Worm (Caenorhabditis elegans) whole organism, L1 larva: ENCODE results near the gene B0478.3.

ENCODE experiments used
- C04F5.9 ChIP-seq: sonication (generic microtip); optimal IDR thresholded peaks from 2 replicates; lab custom pipeline; 2016; ENCODE audit warnings: missing genetic modification characterization, missing compliant biosample characterization
- C16A3.4 ChIP-seq: fragments of 150-350 bp; optimal IDR thresholded peaks from 2 replicates; lab custom pipeline; 2014; ENCODE audit warnings: missing biosample characterization, missing genetic modification characterization
- C34B4.2 ChIP-seq: sonication (generic microtip); optimal IDR thresholded peaks from 2 replicates; lab custom pipeline; 2017; ENCODE audit warnings: mild to moderate bottlenecking, missing genetic modification characterization, missing compliant biosample characterization
- ceh-82 ChIP-seq, 3 experiments: fragments of 150-350 bp in 1 of 3; sonication (generic microtip) in 2 of 3; optimal IDR thresholded peaks; 2 replicates each; lab custom pipeline; 2014 to 2017; ENCODE audit warnings: missing biosample characterization in 3 of 3, missing genetic modification characterization in 3 of 3
- ceh-88 ChIP-seq: fragments of 200-800 bp; sonication (Bioruptor generic); IDR thresholded peaks from 2 replicates; pipeline ENCODE4 v1.3.6; 2022; ENCODE audit warnings: missing genetic modification characterization, missing compliant biosample characterization
- efl-1 ChIP-seq, 4 experiments: fragments of 150-350 bp; optimal IDR thresholded peaks in 3 of 4; peaks in 1 of 4; 1 replicate in 1 of 4; 2 replicates in 3 of 4; lab custom pipeline; 2014; ENCODE audit warnings: missing biosample characterization in 2 of 4, missing genetic modification characterization in 2 of 4, missing genetic modification reagents in 2 of 4
- elt-3 ChIP-seq, 6 experiments: fragments of 150-350 bp in 1 of 6; sonication (generic microtip); optimal IDR thresholded peaks; 2 replicates each; lab custom pipeline; 2017 to 2018; ENCODE audit warnings: missing biosample characterization in 6 of 6, missing genetic modification characterization in 6 of 6, inconsistent platforms in 1 of 6
- fkh-8 ChIP-seq: sonication (generic microtip); optimal IDR thresholded peaks from 2 replicates; lab custom pipeline; 2016; ENCODE audit warnings: mild to moderate bottlenecking, missing genetic modification characterization, missing compliant biosample characterization
- grh-1 ChIP-seq: fragments of 200-800 bp; sonication (Bioruptor generic); IDR thresholded peaks from 2 replicates; pipeline ENCODE4 v1.3.6; 2022; ENCODE audit warnings: missing genetic modification reagents, missing genetic modification characterization, missing compliant biosample characterization
- irx-1 ChIP-seq: sonication (generic microtip); optimal IDR thresholded peaks from 2 replicates; lab custom pipeline; 2016; ENCODE audit warnings: missing genetic modification characterization, missing compliant biosample characterization
- lin-14 ChIP-seq: fragments of 200-800 bp; sonication (Bioruptor generic); optimal IDR thresholded peaks from 2 replicates; lab custom pipeline; 2018; ENCODE audit warnings: mild to moderate bottlenecking, missing genetic modification characterization, moderate library complexity, missing compliant biosample characterization
- lin-15B ChIP-seq: fragments of 150-350 bp; sonication (generic microtip); optimal IDR thresholded peaks from 3 replicates; lab custom pipeline; 2014; ENCODE audit warnings: missing biosample characterization, missing genetic modification characterization
- lin-39 ChIP-seq: fragments of 150-350 bp; optimal IDR thresholded peaks from 2 replicates; lab custom pipeline; 2014; ENCODE audit warnings: missing biosample characterization, missing genetic modification reagents, missing genetic modification characterization
- lsy-2 ChIP-seq, 2 experiments: fragments of 150-350 bp; optimal IDR thresholded peaks; 2 replicates each; lab custom pipeline; 2014; ENCODE audit warnings: missing biosample characterization in 2 of 2, missing genetic modification characterization in 2 of 2
- mef-2 ChIP-seq: fragments of 150-350 bp; optimal IDR thresholded peaks from 2 replicates; lab custom pipeline; 2014; ENCODE audit warnings: missing biosample characterization, missing genetic modification characterization
- nhr-11 ChIP-seq: fragments of 150-350 bp; optimal IDR thresholded peaks from 2 replicates; lab custom pipeline; 2014; ENCODE audit warnings: missing biosample characterization, missing genetic modification characterization
- nhr-12 ChIP-seq: sonication (generic microtip); optimal IDR thresholded peaks from 2 replicates; lab custom pipeline; 2017; ENCODE audit warnings: missing biosample characterization, missing genetic modification characterization
- nhr-19 ChIP-seq: fragments of 200-800 bp; sonication (Bioruptor generic); conservative IDR thresholded peaks from 2 replicates; pipeline ENCODE4 v1.3.6; 2022; ENCODE audit warnings: missing genetic modification characterization, missing compliant biosample characterization
- nhr-20 ChIP-seq: sonication (generic microtip); optimal IDR thresholded peaks from 2 replicates; lab custom pipeline; 2016; ENCODE audit warnings: mild to moderate bottlenecking, missing genetic modification characterization, missing compliant biosample characterization
- nhr-28 ChIP-seq: fragments of 150-350 bp; optimal IDR thresholded peaks from 2 replicates; lab custom pipeline; 2014; ENCODE audit warnings: missing biosample characterization, missing genetic modification characterization
- nhr-85 ChIP-seq: sonication (generic microtip); peaks from one replicate; lab custom pipeline; 2016; ENCODE audit warnings: missing genetic modification characterization, inconsistent platforms, missing compliant biosample characterization
- nhr-90 ChIP-seq: sonication (generic microtip); optimal IDR thresholded peaks from 2 replicates; lab custom pipeline; 2016; ENCODE audit warnings: mild to moderate bottlenecking, missing genetic modification characterization, missing compliant biosample characterization; ENCODE audit not compliant: poor library complexity
- pqm-1 ChIP-seq: sonication (generic microtip); optimal IDR thresholded peaks from 3 replicates; lab custom pipeline; 2017; ENCODE audit warnings: missing biosample characterization, missing genetic modification characterization
- skn-1 ChIP-seq: fragments of 150-350 bp; optimal IDR thresholded peaks from 2 replicates; lab custom pipeline; 2014; ENCODE audit warnings: missing biosample characterization, missing genetic modification characterization
- sox-4 ChIP-seq: sonication (generic microtip); optimal IDR thresholded peaks from 2 replicates; lab custom pipeline; 2016; ENCODE audit warnings: missing genetic modification characterization, missing compliant biosample characterization
- sup-37 ChIP-seq: fragments of 200-800 bp; sonication (Bioruptor generic); optimal IDR thresholded peaks from 2 replicates; lab custom pipeline; 2018; ENCODE audit warnings: mild to moderate bottlenecking, missing genetic modification characterization, missing compliant biosample characterization
- unc-130 ChIP-seq: fragments of 150-350 bp; optimal IDR thresholded peaks from 2 replicates; lab custom pipeline; 2017; ENCODE audit warnings: missing biosample characterization, missing genetic modification characterization, inconsistent platforms
- unc-30 ChIP-seq: sonication (generic microtip); optimal IDR thresholded peaks from 2 replicates; lab custom pipeline; 2017; ENCODE audit warnings: missing biosample characterization, missing genetic modification characterization
- unc-98 ChIP-seq: fragments of 200-800 bp; sonication (Bioruptor generic); IDR thresholded peaks from 2 replicates; pipeline ENCODE4 v1.3.6; 2022; ENCODE audit warnings: missing genetic modification characterization, missing compliant biosample characterization
- vab-15 ChIP-seq: sonication (generic microtip); optimal IDR thresholded peaks from 2 replicates; lab custom pipeline; 2017; ENCODE audit warnings: missing genotype, mild to moderate bottlenecking, missing genetic modification characterization, missing compliant biosample characterization
- xbp-1 ChIP-seq: sonication (generic microtip); optimal IDR thresholded peaks from 2 replicates; lab custom pipeline; 2016; ENCODE audit warnings: missing genetic modification characterization, missing compliant biosample characterization
- zag-1 ChIP-seq: fragments of 150-350 bp; optimal IDR thresholded peaks from 2 replicates; lab custom pipeline; 2014; ENCODE audit warnings: missing biosample characterization, missing genetic modification characterization
- zip-4 ChIP-seq: fragments of 200-800 bp; sonication (Bioruptor generic); optimal IDR thresholded peaks from 2 replicates; lab custom pipeline; 2018; ENCODE audit warnings: mild to moderate bottlenecking, missing genetic modification characterization, moderate library complexity, missing compliant biosample characterization
- ztf-4 ChIP-seq: fragments of 150-350 bp; optimal IDR thresholded peaks from 2 replicates; lab custom pipeline; 2014; ENCODE audit warnings: missing biosample characterization, missing genetic modification characterization

B0478.3 gene

ce11 chrIV:6986835-6987234, 22.4 kb upstream of the B0478.3 start, which contains the start of gene prkl-1:
Gene prkl-1 (minus strand): TSS chrIV:6986935.
- no peak for TF ChIP-seq nhr-28 (tag; lab: Kevin White, UChicago)
- TF ChIP-seq irx-1 (tag; lab: Kevin White, UChicago) = no peak
- TF ChIP-seq xbp-1 (tag; lab: Kevin White, UChicago) = no peak
- TF ChIP-seq nhr-20 (tag; lab: Kevin White, UChicago) = no peak
- no peak for TF ChIP-seq sox-4 (tag; lab: Kevin White, UChicago)
- TF ChIP-seq unc-130 (tag; lab: Kevin White, UChicago) = no peak
- TF ChIP-seq nhr-19 (GFP tag; lab: Robert Waterston, UW) = no peak
- no peak for TF ChIP-seq nhr-90 (tag; lab: Kevin White, UChicago)
- TF ChIP-seq mef-2 (tag; lab: Kevin White, UChicago) = no peak
- TF ChIP-seq zip-4 (GFP tag; lab: Kevin White, UChicago) = no peak
- TF ChIP-seq C16A3.4 (tag; lab: Kevin White, UChicago) = no peak
- no peak for TF ChIP-seq C34B4.2 (tag; lab: Kevin White, UChicago)
- TF ChIP-seq ceh-82 (tag; optimal IDR thresholded peaks at IDR 0.05; lab: Kevin White, UChicago) = no peak
- no peak for TF ChIP-seq grh-1 (GFP tag; lab: Robert Waterston, UW)
- TF ChIP-seq vab-15 (tag; lab: Kevin White, UChicago) = no peak
- no peak for TF ChIP-seq nhr-11 (tag; lab: Kevin White, UChicago)
- no peak for TF ChIP-seq unc-30 (tag; lab: Kevin White, UChicago)
- TF ChIP-seq unc-98 (GFP tag; lab: Robert Waterston, UW) = no peak
- no peak for TF ChIP-seq lsy-2 (tag; optimal IDR thresholded peaks at IDR 0.05; lab: Kevin White, UChicago)
- TF ChIP-seq, all 84 proteins: peak for 0

- TF ChIP-seq nhr-85 (tag; lab: Kevin White, UChicago) = peak; percentile 57
- TF ChIP-seq skn-1 (tag; lab: Kevin White, UChicago) = no peak
- TF ChIP-seq efl-1 (optimal IDR thresholded peaks at IDR 0.05; lab: Kevin White, UChicago) = no peak
- TF ChIP-seq efl-1 (GFP tag; optimal IDR thresholded peaks at IDR 0.05 in 1 of 2; lab: Kevin White, UChicago) = peak in 1 of 2 experiments; percentile 40
Observed at ce11 chrIV:6984449-6985380, 20.3 kb upstream of the B0478.3 start.

ce11 chrIV:6978625-6979024, 14.2 kb upstream of the B0478.3 start:
- TF ChIP-seq skn-1 (tag; lab: Kevin White, UChicago) (no peak), nhr-12 (tag; lab: Kevin White, UChicago) (no peak), C04F5.9 (tag; lab: Kevin White, UChicago) (no peak), nhr-19 (GFP tag; lab: Robert Waterston, UW) (no peak), pqm-1 (tag; lab: Kevin White, UChicago) (no peak), ztf-4 (tag; lab: Kevin White, UChicago) (no peak), elt-3 (tag; optimal IDR thresholded peaks at IDR 0.05; lab: Kevin White, UChicago) (no peak), lsy-2 (tag; optimal IDR thresholded peaks at IDR 0.05; lab: Kevin White, UChicago) (no peak), lin-14 (GFP tag; lab: Kevin White, UChicago) (no peak)
- TF ChIP-seq, all 84 proteins: peak for 0

ce11 chrIV:6977089-6977558, 12.7 kb upstream of the B0478.3 start, which contains the start of the genes pgl-1 and him-3:
Gene pgl-1 (minus strand): TSS chrIV:6977318.
Gene him-3 (plus strand): TSS chrIV:6977508.
- TF ChIP-seq zag-1 (tag; lab: Kevin White, UChicago) (no peak), unc-130 (tag; lab: Kevin White, UChicago) (no peak), sup-37 (GFP tag; lab: Kevin White, UChicago) (no peak), ceh-88 (GFP tag; lab: Robert Waterston, UW) (no peak), lin-39 (tag; lab: Kevin White, UChicago) (no peak), fkh-8 (tag; lab: Kevin White, UChicago) (no peak), lin-15B (tag; lab: Kevin White, UChicago) (no peak), nhr-12 (tag; lab: Kevin White, UChicago) (no peak)
